6 worm cellular contexts compared by ENCODE assay signal in the genomic region with DNA sequence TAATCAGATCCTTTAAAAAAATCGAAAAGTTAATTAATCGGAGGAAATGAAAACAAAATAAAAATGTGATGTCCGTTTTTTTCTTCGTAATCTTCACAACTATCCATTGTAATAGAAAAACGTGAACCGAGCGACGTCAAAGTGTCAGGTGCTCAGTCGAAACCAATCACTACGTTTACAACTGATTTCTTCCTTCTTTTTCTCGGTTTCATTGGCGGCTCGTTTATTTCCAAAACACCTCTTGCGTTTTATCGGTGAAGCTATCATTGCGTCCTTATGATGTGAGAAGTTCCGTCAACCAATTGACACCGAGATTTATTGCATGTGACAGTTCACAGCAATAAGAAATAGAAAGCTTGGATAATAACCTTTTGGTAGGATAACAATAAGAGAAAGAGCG.
TF ChIP-seq lines count a peak whose summit lies in the region.

No protein-coding gene starts in this region.

TF ChIP-seq in whole organism, L1 larva, 84 proteins besides CTCF, POLR2A, EP300 and RAD21 (continues in another document):
- TF ChIP-seq pqm-1 (tag; optimal IDR thresholded peaks at IDR 0.05; lab: Kevin White, UChicago) (no peak), nhr-20 (tag; optimal IDR thresholded peaks at IDR 0.05; lab: Kevin White, UChicago) (peak; percentile 31), elt-2 (tag; optimal IDR thresholded peaks at IDR 0.05; lab: Kevin White, UChicago) (no peak), irx-1 (tag; optimal IDR thresholded peaks at IDR 0.05; lab: Kevin White, UChicago) (no peak), unc-62 (GFP tag; optimal IDR thresholded peaks at IDR 0.05; lab: Kevin White, UChicago) (no peak), snpc-4 (tag; optimal IDR thresholded peaks at IDR 0.05; lab: Kevin White, UChicago) (no peak), ceh-63 (GFP tag; optimal IDR thresholded peaks at IDR 0.05; lab: Kevin White, UChicago) (no peak), zag-1 (tag; optimal IDR thresholded peaks at IDR 0.05; lab: Kevin White, UChicago) (no peak), ztf-4 (tag; optimal IDR thresholded peaks at IDR 0.05; lab: Kevin White, UChicago) (no peak), tbx-2 (tag; optimal IDR thresholded peaks at IDR 0.05; lab: Kevin White, UChicago) (peak; percentile 21), ceh-88 (GFP tag; IDR thresholded peaks at IDR 0.05; lab: Robert Waterston, UW) (no peak), ceh-82 (tag; optimal IDR thresholded peaks at IDR 0.05; lab: Kevin White, UChicago) (no peak), dsc-1 (tag; optimal IDR thresholded peaks at IDR 0.05; lab: Kevin White, UChicago) (no peak), lin-14 (GFP tag; optimal IDR thresholded peaks at IDR 0.05; lab: Kevin White, UChicago) (peak; percentile 81), nhr-19 (GFP tag; conservative IDR thresholded peaks at IDR 0.05; lab: Robert Waterston, UW) (peak; percentile 41)

TF ChIP-seq in whole organism, L2 larva, 48 proteins besides CTCF, POLR2A, EP300 and RAD21:
- TF ChIP-seq sma-9 (GFP tag; optimal IDR thresholded peaks at IDR 0.05; lab: Kevin White, UChicago), result peak; percentile 38
- no peak for TF ChIP-seq sma-9 (tag; optimal IDR thresholded peaks at IDR 0.05; lab: Kevin White, UChicago)
- TF ChIP-seq nhr-129 (tag; optimal IDR thresholded peaks at IDR 0.05; lab: Kevin White, UChicago), result peak; percentile 67
- no peak for TF ChIP-seq nhr-23 (tag; optimal IDR thresholded peaks at IDR 0.05; lab: Kevin White, UChicago)
- TF ChIP-seq C34F6.9 (tag; optimal IDR thresholded peaks at IDR 0.05; lab: Kevin White, UChicago), result peak; percentile 19
- peak; percentile 8 for TF ChIP-seq mab-5 (tag; optimal IDR thresholded peaks at IDR 0.05; lab: Kevin White, UChicago)
- peak; percentile 63 for TF ChIP-seq F13H6.1 (tag; optimal IDR thresholded peaks at IDR 0.05; lab: Kevin White, UChicago)

TF ChIP-seq in whole organism, L3 larva, 47 proteins besides CTCF, POLR2A, EP300 and RAD21:
- TF ChIP-seq lin-15B (tag; optimal IDR thresholded peaks at IDR 0.05; lab: Kevin White, UChicago) (no peak), egl-5 (tag; optimal IDR thresholded peaks at IDR 0.05; lab: Kevin White, UChicago) (peak; percentile 69), lin-39 (tag; optimal IDR thresholded peaks at IDR 0.05; lab: Kevin White, UChicago) (peak; percentile 48), nfya-1 (tag; optimal IDR thresholded peaks at IDR 0.05; lab: Kevin White, UChicago; ENCODE audit: insufficient read depth) (peak; percentile 83), lsy-12 (tag; optimal IDR thresholded peaks at IDR 0.05; lab: Kevin White, UChicago) (no peak), R02D3.7 (tag; optimal IDR thresholded peaks at IDR 0.05; lab: Kevin White, UChicago) (no peak)

TF ChIP-seq in whole organism, L4 larva, 104 proteins besides CTCF, POLR2A, EP300 and RAD21:
- TF ChIP-seq nhr-11 (tag; optimal IDR thresholded peaks at IDR 0.05; lab: Kevin White, UChicago) (peak; percentile 48), daf-16 (GFP tag; optimal IDR thresholded peaks at IDR 0.05; lab: Kevin White, UChicago) (peak in 1 of 2 experiments; percentile 84), daf-16 (tag; optimal IDR thresholded peaks at IDR 0.05; lab: Kevin White, UChicago) (no peak), mxl-3 (GFP tag; optimal IDR thresholded peaks at IDR 0.05; lab: Kevin White, UChicago) (no peak), ceh-82 (tag; optimal IDR thresholded peaks at IDR 0.05; lab: Kevin White, UChicago) (no peak), ZK546.5 (tag; optimal IDR thresholded peaks at IDR 0.05; lab: Kevin White, UChicago) (no peak), ceh-44 (GFP tag; IDR thresholded peaks at IDR 0.05; lab: Robert Waterston, UW) (no peak), unc-130 (GFP tag; optimal IDR thresholded peaks at IDR 0.05; lab: Kevin White, UChicago) (no peak)

TF ChIP-seq in whole organism, late embryonic, 69 proteins besides CTCF, POLR2A, EP300 and RAD21:
- TF ChIP-seq ceh-6 (GFP tag; optimal IDR thresholded peaks at IDR 0.05; lab: Kevin White, UChicago) (no peak), pha-4 (tag; optimal IDR thresholded peaks at IDR 0.05; lab: Kevin White, UChicago) (no peak), nhr-232 (tag; optimal IDR thresholded peaks at IDR 0.05; lab: Kevin White, UChicago) (no peak), npax-4 (tag; optimal IDR thresholded peaks at IDR 0.05; lab: Kevin White, UChicago) (no peak), ref-2 (tag; optimal IDR thresholded peaks at IDR 0.05; lab: Kevin White, UChicago) (no peak), elt-4 (tag; optimal IDR thresholded peaks at IDR 0.05; lab: Kevin White, UChicago) (no peak), fkh-10 (GFP tag; optimal IDR thresholded peaks at IDR 0.05; lab: Kevin White, UChicago) (no peak), unc-86 (tag; optimal IDR thresholded peaks at IDR 0.05; lab: Kevin White, UChicago) (no peak), hlh-15 (tag; optimal IDR thresholded peaks at IDR 0.05; lab: Kevin White, UChicago) (no peak), ceh-34 (tag; optimal IDR thresholded peaks at IDR 0.05; lab: Kevin White, UChicago) (no peak), eyg-1 (tag; optimal IDR thresholded peaks at IDR 0.05; lab: Kevin White, UChicago) (no peak), unc-55 (GFP tag; optimal IDR thresholded peaks at IDR 0.05; lab: Kevin White, UChicago) (peak; percentile 30), tbx-2 (tag; optimal IDR thresholded peaks at IDR 0.05; lab: Kevin White, UChicago) (no peak), nfya-1 (tag; optimal IDR thresholded peaks at IDR 0.05; lab: Kevin White, UChicago) (peak; percentile 52), ceh-24 (tag; optimal IDR thresholded peaks at IDR 0.05; lab: Kevin White, UChicago) (no peak), C38D4.7 (GFP tag; optimal IDR thresholded peaks at IDR 0.05; lab: Kevin White, UChicago) (no peak)

TF ChIP-seq in whole organism, mixed stage, embryonic, 35 proteins besides CTCF, POLR2A, EP300 and RAD21:
- TF ChIP-seq ceh-83 (GFP tag; optimal IDR thresholded peaks at IDR 0.05; lab: Kevin White, UChicago) (no peak), hlh-1 (tag; optimal IDR thresholded peaks at IDR 0.05; lab: Kevin White, UChicago) (peak; percentile 91), ceh-43 (GFP tag; optimal IDR thresholded peaks at IDR 0.05; lab: Kevin White, UChicago) (no peak), lin-32 (GFP tag; optimal IDR thresholded peaks at IDR 0.05; lab: Kevin White, UChicago) (no peak), unc-62 (GFP tag; optimal IDR thresholded peaks at IDR 0.05; lab: Kevin White, UChicago) (peak; percentile 29), flh-1 (GFP tag; optimal IDR thresholded peaks at IDR 0.05; lab: Kevin White, UChicago) (no peak), pha-4 (tag; optimal IDR thresholded peaks at IDR 0.05; lab: Kevin White, UChicago) (no peak)
